Fruit fly (Drosophila melanogaster) whole organism, embryonic: ENCODE data around the gene Cp16.
A peak's percentile ranks its signal among the peaks of the same experiment; 100 is the strongest.

Experiments used
- Abd-B ChIP-seq: fragments of 200-800 bp; sonication (Bioruptor generic); optimal IDR thresholded peaks from 2 replicates; lab custom pipeline; 2018; ENCODE audit warnings: missing biosample characterization, mild to moderate bottlenecking, missing genetic modification characterization, moderate library complexity
- Adf1 ChIP-seq: fragments of 200-800 bp; sonication (Bioruptor generic); IDR thresholded peaks from 2 replicates; pipeline ENCODE4 v1.3.6; 2022; ENCODE audit warnings: missing biosample characterization, missing genetic modification characterization
- CG10209 ChIP-seq: fragments of 200-800 bp; sonication (Bioruptor generic); optimal IDR thresholded peaks from 3 replicates; lab custom pipeline; 2017; ENCODE audit warnings: missing biosample characterization, mild to moderate bottlenecking, missing genetic modification characterization, missing genetic modification reagents
- CG10565 ChIP-seq: fragments of 200-800 bp; sonication (Bioruptor generic); optimal IDR thresholded peaks from 3 replicates; lab custom pipeline; 2016; ENCODE audit warnings: missing biosample characterization, mild to moderate bottlenecking, missing genetic modification characterization
- CG11247 ChIP-seq: fragments of 200-800 bp; sonication (Bioruptor generic); IDR thresholded peaks from 2 replicates; pipeline ENCODE4 v1.3.6; 2022; ENCODE audit warnings: missing biosample characterization, missing genetic modification characterization
- CG12219 ChIP-seq: fragments of 200-800 bp; sonication (Bioruptor generic); optimal IDR thresholded peaks from 3 replicates; lab custom pipeline; 2018; ENCODE audit warnings: missing biosample characterization, mild to moderate bottlenecking, missing genetic modification characterization
- CG13424 ChIP-seq: fragments of 200-800 bp; sonication (Bioruptor generic); optimal IDR thresholded peaks from 2 replicates; lab custom pipeline; 2019; ENCODE audit warnings: missing biosample characterization, mild to moderate bottlenecking, missing genetic modification characterization, moderate library complexity
- CG17829 ChIP-seq: fragments of 200-800 bp; optimal IDR thresholded peaks from 2 replicates; lab custom pipeline; 2019; ENCODE audit warnings: missing biosample characterization, mild to moderate bottlenecking, missing genetic modification characterization, moderate library complexity
- CG18764 ChIP-seq: fragments of 200-800 bp; sonication (Bioruptor generic); optimal IDR thresholded peaks from 3 replicates; lab custom pipeline; 2016; ENCODE audit warnings: missing biosample characterization, missing genetic modification characterization
- CG2678 ChIP-seq: fragments of 200-800 bp; sonication (Bioruptor generic); optimal IDR thresholded peaks from 3 replicates; lab custom pipeline; 2019; ENCODE audit warnings: missing biosample characterization, mild to moderate bottlenecking, missing genetic modification characterization, moderate library complexity
- CG3407 ChIP-seq: fragments of 200-800 bp; sonication (Bioruptor generic); optimal IDR thresholded peaks from 2 replicates; lab custom pipeline; 2018; ENCODE audit warnings: missing biosample characterization, mild to moderate bottlenecking, missing genetic modification characterization
- CG34376 ChIP-seq: fragments of 200-800 bp; sonication (Bioruptor generic); optimal IDR thresholded peaks from 2 replicates; lab custom pipeline; 2018; ENCODE audit warnings: missing biosample characterization, mild to moderate bottlenecking, missing genetic modification characterization
- CG4854 ChIP-seq: fragments of 200-800 bp; sonication (Bioruptor generic); optimal IDR thresholded peaks from 2 replicates; lab custom pipeline; 2016; ENCODE audit warnings: missing biosample characterization, missing genetic modification characterization, inconsistent platforms
- CG6683 ChIP-seq: fragments of 200-800 bp; sonication (Bioruptor generic); optimal IDR thresholded peaks from 2 replicates; lab custom pipeline; 2017; ENCODE audit warnings: missing biosample characterization, mild to moderate bottlenecking, missing genetic modification characterization, missing genetic modification reagents
- CG6765 ChIP-seq: fragments of 200-800 bp; sonication (Bioruptor generic); optimal IDR thresholded peaks from 3 replicates; lab custom pipeline; 2017; ENCODE audit warnings: missing biosample characterization, mild to moderate bottlenecking, missing genetic modification characterization
- CG9215 ChIP-seq: fragments of 200-800 bp; sonication (Bioruptor generic); IDR thresholded peaks from 2 replicates; pipeline ENCODE4 v1.3.6; 2022; ENCODE audit warnings: missing biosample characterization, missing genetic modification characterization
- D ChIP-seq, 2 experiments: fragments of 200-800 bp in 1 of 2; fragments of >200 bp in 1 of 2; sonication (Bioruptor generic) in 1 of 2; optimal IDR thresholded peaks; 2 replicates in 1 of 2; 3 replicates in 1 of 2; lab custom pipeline; 2017; ENCODE audit warnings: mild to moderate bottlenecking in 1 of 2, missing biosample characterization in 1 of 2, missing genetic modification characterization in 1 of 2, missing genetic modification reagents in 1 of 2
- D19B ChIP-seq: fragments of 200-800 bp; sonication (Bioruptor generic); optimal IDR thresholded peaks from 2 replicates; lab custom pipeline; 2017; ENCODE audit warnings: missing biosample characterization, mild to moderate bottlenecking, missing genetic modification characterization
- Dek ChIP-seq: fragments of 200-800 bp; sonication (Bioruptor generic); optimal IDR thresholded peaks from 3 replicates; lab custom pipeline; 2019; ENCODE audit warnings: missing biosample characterization, mild to moderate bottlenecking, missing genetic modification characterization, moderate library complexity
- E2f2 ChIP-seq: fragments of 200-800 bp; sonication (Bioruptor generic); IDR thresholded peaks from 2 replicates; pipeline ENCODE4 v1.3.6; 2022; ENCODE audit warnings: missing biosample characterization, missing genetic modification characterization
- Hr39 ChIP-seq: fragments of >200 bp; optimal IDR thresholded peaks from 2 replicates; lab custom pipeline; 2017
- Mes4 ChIP-seq: fragments of 200-800 bp; sonication (Bioruptor generic); optimal IDR thresholded peaks from 2 replicates; lab custom pipeline; 2016; ENCODE audit warnings: missing biosample characterization, missing genetic modification characterization
- Neu2 ChIP-seq: fragments of 200-800 bp; sonication (Bioruptor generic); optimal IDR thresholded peaks from 3 replicates; lab custom pipeline; 2016; ENCODE audit warnings: missing biosample characterization, missing genetic modification characterization, borderline replicate concordance
- Sox100B ChIP-seq: fragments of 200-800 bp; sonication (Bioruptor generic); optimal IDR thresholded peaks from 3 replicates; lab custom pipeline; 2018; ENCODE audit warnings: missing biosample characterization, mild to moderate bottlenecking, missing genetic modification characterization
- Sox102F ChIP-seq: fragments of 200-800 bp; sonication (Bioruptor generic); optimal IDR thresholded peaks from 2 replicates; lab custom pipeline; 2018; ENCODE audit warnings: missing biosample characterization, mild to moderate bottlenecking, missing genetic modification characterization, moderate library complexity
- Sry-δ ChIP-seq: fragments of 200-800 bp; sonication (Bioruptor generic); optimal IDR thresholded peaks from 2 replicates; lab custom pipeline; 2016; ENCODE audit warnings: missing biosample characterization, missing genetic modification characterization
- Stat92E ChIP-seq, 3 experiments: fragments of >200 bp in 2 of 3; fragments of 200-800 bp in 1 of 3; sonication (Bioruptor generic) in 1 of 3; optimal IDR thresholded peaks; 2 replicates each; lab custom pipeline; 2017 to 2019; ENCODE audit warnings: missing biosample characterization in 3 of 3, missing genetic modification characterization in 3 of 3, mild to moderate bottlenecking in 1 of 3, moderate library complexity in 1 of 3
- Xbp1 ChIP-seq: fragments of 200-800 bp; sonication (Bioruptor generic); optimal IDR thresholded peaks from 3 replicates; lab custom pipeline; 2016; ENCODE audit warnings: missing biosample characterization, mild to moderate bottlenecking, missing genetic modification characterization
- ab ChIP-seq: fragments of 200-800 bp; sonication (Bioruptor generic); optimal IDR thresholded peaks from 2 replicates; lab custom pipeline; 2016; ENCODE audit warnings: missing biosample characterization, missing genetic modification characterization
- cg ChIP-seq: fragments of 200-800 bp; sonication (Bioruptor generic); optimal IDR thresholded peaks from 3 replicates; lab custom pipeline; 2019; ENCODE audit warnings: missing biosample characterization, mild to moderate bottlenecking, missing genetic modification characterization, moderate library complexity
- corto ChIP-seq: fragments of 200-800 bp; sonication (Bioruptor generic); optimal IDR thresholded peaks from 2 replicates; lab custom pipeline; 2016; ENCODE audit warnings: missing biosample characterization, mild to moderate bottlenecking, missing genetic modification characterization, moderate library complexity
- ewg ChIP-seq: fragments of 200-800 bp; sonication (Bioruptor generic); optimal IDR thresholded peaks from 3 replicates; lab custom pipeline; 2017; ENCODE audit warnings: mild to moderate bottlenecking, missing biosample characterization, missing genetic modification reagents, missing genetic modification characterization
- fd96Cb ChIP-seq: fragments of 200-800 bp; sonication (Bioruptor generic); optimal IDR thresholded peaks from 2 replicates; lab custom pipeline; 2018; ENCODE audit warnings: missing biosample characterization, mild to moderate bottlenecking, missing genetic modification characterization, moderate library complexity
- fru ChIP-seq: fragments of >200 bp; optimal IDR thresholded peaks from 2 replicates; lab custom pipeline; 2017
- gce ChIP-seq: fragments of 200-800 bp; sonication (Bioruptor generic); IDR thresholded peaks from 3 replicates; pipeline ENCODE4 v1.3.6; 2022; ENCODE audit warnings: missing biosample characterization, missing genetic modification characterization
- lola ChIP-seq, 3 experiments: fragments of >200 bp in 2 of 3; fragments of 200-800 bp in 1 of 3; sonication (Bioruptor generic) in 1 of 3; optimal IDR thresholded peaks; 2 replicates each; lab custom pipeline; 2017 to 2019; ENCODE audit warnings: missing biosample characterization in 3 of 3, missing genetic modification characterization in 3 of 3, mild to moderate bottlenecking in 1 of 3, moderate library complexity in 1 of 3
- mirr ChIP-seq: fragments of 200-800 bp; sonication (Bioruptor generic); optimal IDR thresholded peaks from 3 replicates; lab custom pipeline; 2018; ENCODE audit warnings: missing biosample characterization, mild to moderate bottlenecking, missing genetic modification characterization
- nom ChIP-seq: fragments of 200-800 bp; sonication (Bioruptor generic); optimal IDR thresholded peaks from 2 replicates; lab custom pipeline; 2017; ENCODE audit warnings: missing biosample characterization, missing genetic modification characterization, mild to moderate bottlenecking, moderate library complexity, missing genetic modification reagents
- pan ChIP-seq, 4 experiments: fragments of >200 bp in 3 of 4; fragments of 200-800 bp in 1 of 4; sonication (Bioruptor generic) in 1 of 4; optimal IDR thresholded peaks in 3 of 4; IDR thresholded peaks in 1 of 4; 2 replicates each; pipeline versions ENCODE4 v1.3.6 to Lab custom; 2017 to 2022; ENCODE audit warnings: missing biosample characterization in 2 of 4, missing genetic modification characterization in 2 of 4, mixed read lengths in 1 of 4
- prd ChIP-seq, 3 experiments: fragments of >200 bp in 2 of 3; fragments of 200-800 bp in 1 of 3; sonication (Bioruptor generic) in 1 of 3; optimal IDR thresholded peaks in 2 of 3; IDR thresholded peaks in 1 of 3; 2 replicates in 2 of 3; 3 replicates in 1 of 3; pipeline versions ENCODE4 v1.3.6 to Lab custom; 2017 to 2022; ENCODE audit warnings: missing biosample characterization in 1 of 3, missing genetic modification characterization in 1 of 3
- sens-2 ChIP-seq: fragments of 200-800 bp; sonication (Bioruptor generic); IDR thresholded peaks from 2 replicates; pipeline ENCODE4 v1.3.6; 2022; ENCODE audit warnings: missing biosample characterization, missing genetic modification characterization
- seq ChIP-seq: fragments of 200-800 bp; sonication (Bioruptor generic); IDR thresholded peaks from 2 replicates; pipeline ENCODE4 v1.3.6; 2022; ENCODE audit warnings: missing biosample characterization, missing genetic modification characterization
- slou ChIP-seq: fragments of 200-800 bp; sonication (Bioruptor generic); optimal IDR thresholded peaks from 3 replicates; lab custom pipeline; 2016; ENCODE audit warnings: missing biosample characterization, missing genetic modification characterization
- tio ChIP-seq: fragments of 200-800 bp; sonication (Bioruptor generic); optimal IDR thresholded peaks from 2 replicates; lab custom pipeline; 2017; ENCODE audit warnings: missing biosample characterization, missing genetic modification characterization, inconsistent platforms
- tx ChIP-seq: fragments of 200-800 bp; sonication (Bioruptor generic); optimal IDR thresholded peaks from 2 replicates; lab custom pipeline; 2016; ENCODE audit warnings: missing biosample characterization, missing genetic modification characterization

Gene Cp16

DNA sequence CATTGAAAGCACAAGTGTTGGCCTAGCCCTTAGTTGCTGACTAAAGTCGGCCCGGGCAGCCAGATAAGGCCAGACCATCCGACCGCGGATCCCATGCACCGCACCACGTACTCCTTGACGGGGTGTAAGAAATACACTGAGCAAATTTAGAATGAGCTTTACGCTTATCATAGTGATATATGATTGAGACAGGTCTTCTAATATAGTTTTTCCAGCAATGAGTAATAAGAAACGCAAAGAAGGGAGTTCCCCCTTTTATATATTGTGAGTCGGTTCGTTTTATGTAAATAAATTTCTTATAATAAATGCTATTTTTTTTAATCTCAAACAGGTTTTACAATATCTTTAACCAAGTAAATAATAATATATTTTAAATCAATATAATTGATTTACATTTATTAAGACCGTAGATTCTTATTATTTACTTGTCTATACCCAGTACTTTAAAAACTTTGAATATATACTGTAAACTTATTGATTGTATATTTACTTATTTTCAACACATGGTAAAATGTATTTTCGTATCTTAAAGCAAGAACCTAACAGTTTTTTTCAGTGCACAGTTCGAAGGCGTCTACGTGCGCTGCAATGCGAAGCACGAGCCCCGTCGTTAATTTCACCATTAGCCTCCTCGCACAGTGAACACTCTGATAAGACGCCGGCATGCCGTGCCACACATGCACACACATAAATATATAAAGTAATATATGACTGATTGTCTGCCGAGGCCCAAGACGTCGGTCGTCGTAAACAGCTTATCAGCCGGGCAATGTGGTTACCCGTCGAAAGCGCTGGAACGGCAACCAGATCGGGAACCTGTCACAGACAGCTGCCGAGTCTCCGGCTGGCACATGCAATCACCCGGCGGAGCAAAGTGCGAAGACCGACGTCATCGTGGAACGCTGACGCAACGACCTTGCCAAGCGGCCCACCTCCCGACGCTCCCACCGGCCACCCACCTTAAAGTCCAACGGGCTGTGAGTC, 39.6 kb upstream of the Cp16 start (continued):
- TF ChIP-seq nom (peak; percentile 94), Adf1 (GFP tag; lab: Robert Waterston, UW) (peak; percentile 55; the same call in 1 of the 2 replicates), Mes4 (GFP tag; lab: Kevin White, UChicago) (no peak), CG13424 (tag; lab: Kevin White, UChicago) (peak; percentile 63), sens-2 (GFP tag; lab: Robert Waterston, UW) (no peak), seq (GFP tag; lab: Robert Waterston, UW) (no peak), CG4854 (no peak), lola (GFP tag; optimal IDR thresholded peaks at IDR 0.05; lab: Kevin White, UChicago) (peak in 1 of 3 experiments; percentile 71), Sry-δ (GFP tag; lab: Kevin White, UChicago) (no peak), CG10209 (GFP tag; lab: Kevin White, UChicago) (peak; percentile 66), CG9215 (0 out of 2 replicates have a peak, but pooled peaks have one; percentile 37), mirr (peak; percentile 59), Dek (tag; lab: Kevin White, UChicago) (peak; percentile 18), CG18764 (GFP tag; lab: Kevin White, UChicago) (no peak), D19B (GFP tag; lab: Kevin White, UChicago) (peak; percentile 1), E2f2 (GFP tag; lab: Robert Waterston, UW) (0 out of 2 replicates have a peak, but pooled peaks have one; percentile 21), CG6683 (GFP tag; lab: Kevin White, UChicago) (peak; percentile 6), Abd-B (GFP tag; lab: Kevin White, UChicago) (peak; percentile 30), CG34376 (GFP tag; lab: Kevin White, UChicago) (peak; percentile 85), D (optimal IDR thresholded peaks at IDR 0.05; lab: Kevin White, UChicago) (no peak), D (GFP tag; optimal IDR thresholded peaks at IDR 0.05; lab: Kevin White, UChicago) (peak; percentile 38), CG10565 (GFP tag; lab: Kevin White, UChicago) (no peak), Sox102F (GFP tag; lab: Kevin White, UChicago) (peak; percentile 58), ab (GFP tag; lab: Kevin White, UChicago) (no peak), tio (GFP tag; lab: Kevin White, UChicago) (peak; percentile 57), slou (peak; percentile 7), CG17829 (tag; lab: Kevin White, UChicago) (peak; percentile 33), pan (optimal IDR thresholded peaks at IDR 0.05; lab: Kevin White, UChicago) (no peak), pan (GFP tag; optimal IDR thresholded peaks at IDR 0.05 in 1 of 2, IDR thresholded peaks at IDR 0.05 in 1 of 2) (peak in 1 of 2 experiments; percentile 32), Hr39 (no peak), fd96Cb (peak; percentile 42), CG6765 (no peak), CG11247 (GFP tag; lab: Robert Waterston, UW) (peak; percentile 31; the same call in 1 of the 2 replicates), prd (optimal IDR thresholded peaks at IDR 0.05; lab: Kevin White, UChicago) (no peak), prd (GFP tag; IDR thresholded peaks at IDR 0.05; lab: Robert Waterston, UW) (peak; percentile 45; the same call in 1 of the 3 replicates), gce (GFP tag; lab: Robert Waterston, UW) (0 out of 3 replicates have a peak, but pooled peaks have one; percentile 5), Xbp1 (peak; percentile 42), corto (GFP tag; lab: Kevin White, UChicago) (no peak), Sox100B (GFP tag; lab: Kevin White, UChicago) (peak; percentile 67), Stat92E (GFP tag; optimal IDR thresholded peaks at IDR 0.05; lab: Kevin White, UChicago) (no peak), tx (no peak), ewg (GFP tag; lab: Kevin White, UChicago) (no peak), fru (lab: Kevin White, UChicago) (no peak), Neu2 (GFP tag; lab: Kevin White, UChicago) (no peak), CG12219 (GFP tag; lab: Kevin White, UChicago) (no peak), cg (GFP tag; lab: Kevin White, UChicago) (peak; percentile 30), CG3407 (peak; percentile 14), CG2678 (tag; lab: Kevin White, UChicago) (peak; percentile 82)
